Worm (Caenorhabditis elegans) whole organism, late embryonic: ENCODE data around the gene aco-1.

ENCODE experiments used
- ama-1 ChIP-seq: fragments of 150-350 bp; optimal IDR thresholded peaks from 2 replicates; lab custom pipeline; 2014
- ceh-22 ChIP-seq: sonication (generic microtip); optimal IDR thresholded peaks from 2 replicates; lab custom pipeline; 2017; ENCODE audit warnings: missing biosample characterization, missing genetic modification characterization
- ets-4 ChIP-seq: sonication (generic microtip); optimal IDR thresholded peaks from 2 replicates; lab custom pipeline; 2016; ENCODE audit warnings: missing genetic modification characterization, missing compliant biosample characterization
- hlh-8 ChIP-seq: sonication (generic microtip); optimal IDR thresholded peaks from 2 replicates; lab custom pipeline; 2016; ENCODE audit warnings: missing genotype, missing genetic modification characterization, missing compliant biosample characterization
- lim-6 ChIP-seq: sonication (generic microtip); optimal IDR thresholded peaks from 2 replicates; lab custom pipeline; 2016; ENCODE audit warnings: missing genetic modification characterization, missing compliant biosample characterization
- nfya-1 ChIP-seq: sonication (generic microtip); optimal IDR thresholded peaks from 2 replicates; lab custom pipeline; 2017; ENCODE audit warnings: missing genetic modification characterization, mild to moderate bottlenecking, missing compliant biosample characterization, antibody characterized with exemption, moderate library complexity
- nhr-11 ChIP-seq: fragments of 150-350 bp; optimal IDR thresholded peaks from 2 replicates; lab custom pipeline; 2014; ENCODE audit warnings: missing biosample characterization, missing genetic modification characterization
- pag-3 ChIP-seq: sonication (generic microtip); optimal IDR thresholded peaks from 2 replicates; lab custom pipeline; 2016; ENCODE audit warnings: missing compliant biosample characterization, missing genetic modification characterization, borderline replicate concordance
- pha-4 ChIP-seq: fragments of 150-350 bp; optimal IDR thresholded peaks from 2 replicates; lab custom pipeline; 2018; ENCODE audit warnings: missing biosample characterization, missing genetic modification reagents, missing genetic modification characterization
- rnt-1 ChIP-seq: sonication (generic microtip); optimal IDR thresholded peaks from 2 replicates; lab custom pipeline; 2016; ENCODE audit warnings: missing genetic modification characterization, missing compliant biosample characterization
- unc-55 ChIP-seq: sonication (generic microtip); optimal IDR thresholded peaks from 2 replicates; lab custom pipeline; 2017; ENCODE audit warnings: missing biosample characterization, missing genetic modification reagents, missing genetic modification characterization
- ztf-16 ChIP-seq: sonication (generic microtip); optimal IDR thresholded peaks from 2 replicates; lab custom pipeline; 2017; ENCODE audit warnings: missing genetic modification characterization, missing compliant biosample characterization

DNA sequence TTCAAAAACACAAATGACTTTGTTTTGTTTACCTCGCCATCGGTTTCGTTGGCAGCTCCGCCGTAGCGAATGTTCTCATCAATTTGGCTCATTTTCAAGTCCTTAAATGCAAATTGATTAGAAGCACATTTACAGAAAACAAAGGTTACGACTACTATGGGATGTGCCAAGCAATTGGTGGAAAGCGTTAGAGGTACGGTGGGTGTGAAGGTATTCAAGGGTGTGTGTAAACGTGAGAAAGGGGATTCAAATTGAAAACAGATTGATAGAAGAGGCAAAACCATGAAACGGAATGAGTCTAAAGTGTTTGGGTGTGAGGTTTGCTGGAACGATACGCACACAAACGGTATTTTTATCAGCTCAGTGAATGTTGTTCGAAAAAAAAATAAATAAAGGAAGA is 37.7 kb downstream of the aco-1 start, which contains the start of gene tni-1:
- TF ChIP-seq nhr-11 (tag; lab: Kevin White, UChicago) (no peak), ceh-22 (no peak), pag-3 (no peak), ama-1 (lab: Kevin White, UChicago) (no peak), pha-4 (tag; lab: Kevin White, UChicago) (no peak), hlh-8 (tag; lab: Kevin White, UChicago) (no peak), ets-4 (tag; lab: Kevin White, UChicago) (no peak), nfya-1 (tag; lab: Kevin White, UChicago) (no peak), rnt-1 (no peak), lim-6 (no peak), unc-55 (GFP tag; lab: Kevin White, UChicago) (no peak), ztf-16 (tag; lab: Kevin White, UChicago) (no peak)
